Worm (Caenorhabditis elegans): ENCODE measurements around the gene fubl-2.

ce11 chrIII:7095156-7095555 lies 7.6 kb upstream of the fubl-2 start, which contains the start of gene nhr-9:
- TF ChIP-seq ztf-4 (tag; optimal IDR thresholded peaks at IDR 0.05) = no peak
- no peak for TF ChIP-seq snpc-4 (tag; optimal IDR thresholded peaks at IDR 0.05)
- no peak for TF ChIP-seq nhr-237 (tag; optimal IDR thresholded peaks at IDR 0.05)
- no peak for TF ChIP-seq sea-2 (GFP tag; optimal IDR thresholded peaks at IDR 0.05)
- TF ChIP-seq egl-5 (tag; optimal IDR thresholded peaks at IDR 0.05) = no peak
